Worm (Caenorhabditis elegans) whole organism, L4 larva: ENCODE measurements around the gene Y57E12B.11.
A peak's percentile ranks its signal among the peaks of the same experiment; 100 is the strongest.

Experiments used
- ama-1 ChIP-seq: fragments of 150-350 bp; optimal IDR thresholded peaks from 2 replicates; lab custom pipeline; 2014; ENCODE audit warnings: inconsistent platforms, mixed read lengths
- lin-15B ChIP-seq: fragments of 150-350 bp; sonication (generic microtip); optimal IDR thresholded peaks from 3 replicates; lab custom pipeline; 2014; ENCODE audit warnings: missing biosample characterization, missing genetic modification characterization
- mes-2 ChIP-seq: sonication (generic microtip); optimal IDR thresholded peaks from 2 replicates; lab custom pipeline; 2016; ENCODE audit warnings: missing genotype, mild to moderate bottlenecking, missing genetic modification characterization, missing compliant biosample characterization; ENCODE audit not compliant: poor library complexity, severe bottlenecking

DNA sequence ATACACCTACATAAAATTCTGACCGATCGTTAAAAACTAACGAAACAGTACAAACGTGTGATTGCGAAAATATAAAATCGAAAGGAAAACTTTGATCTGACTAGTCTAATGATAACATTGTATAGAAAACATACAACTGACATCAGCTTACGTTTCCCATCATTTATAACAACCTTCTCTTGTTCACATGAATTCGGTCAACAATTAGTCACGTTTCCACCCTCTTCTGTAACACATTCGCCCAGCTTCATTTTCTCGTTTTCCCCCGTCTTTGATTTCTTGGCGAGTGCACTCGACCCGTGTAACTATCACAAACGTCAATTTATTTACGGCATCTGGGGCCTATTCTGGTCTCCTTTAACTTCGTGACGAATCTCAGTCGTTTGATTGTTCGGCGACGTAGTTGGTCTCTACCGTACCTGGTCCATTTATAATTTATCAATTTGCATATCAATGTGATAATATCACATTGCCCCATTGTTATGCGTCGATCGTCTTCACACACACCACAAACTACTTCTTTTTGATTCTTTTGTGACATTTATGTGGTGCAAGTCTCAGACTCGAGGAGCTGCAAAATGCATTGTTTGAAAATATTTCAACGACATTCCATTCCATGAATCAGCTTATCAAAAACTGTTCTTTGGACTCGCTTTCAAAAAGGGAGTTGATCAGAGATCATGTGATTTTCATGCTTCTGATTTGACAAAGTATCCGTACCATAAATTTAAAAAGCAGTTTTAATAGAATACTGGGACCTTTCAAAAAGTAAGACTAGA, 48.7 kb downstream of the Y57E12B.11 start:
- TF ChIP-seq mes-2 (tag; lab: Kevin White, UChicago) (peak; percentile 35), ama-1 (lab: Kevin White, UChicago) (no peak), lin-15B (no peak)
